Fruit fly (Drosophila melanogaster) whole organism, embryonic: ENCODE results near the gene CG17233.

Experiments
- CG11456 ChIP-seq: fragments of 200-800 bp; sonication (Bioruptor generic); IDR thresholded peaks from 3 replicates; pipeline ENCODE4 v1.3.6; 2022; ENCODE audit warnings: missing biosample characterization, missing genetic modification characterization
- CG12104 ChIP-seq: fragments of 200-800 bp; sonication (Bioruptor generic); optimal IDR thresholded peaks from 3 replicates; lab custom pipeline; 2016; ENCODE audit warnings: missing biosample characterization, missing genetic modification characterization
- CG12299 ChIP-seq: fragments of 200-800 bp; sonication (Bioruptor generic); optimal IDR thresholded peaks from 2 replicates; lab custom pipeline; 2018; ENCODE audit warnings: missing biosample characterization, mild to moderate bottlenecking, missing genetic modification characterization
- CG12769 ChIP-seq: fragments of 200-800 bp; sonication (Bioruptor generic); optimal IDR thresholded peaks from 2 replicates; lab custom pipeline; 2019; ENCODE audit warnings: missing biosample characterization, mild to moderate bottlenecking, missing genetic modification characterization, moderate library complexity
- CG14050 ChIP-seq: fragments of 200-800 bp; sonication (Bioruptor generic); IDR thresholded peaks from 3 replicates; pipeline ENCODE4 v1.3.6; 2022; ENCODE audit warnings: missing biosample characterization, missing genetic modification characterization
- CG15269 ChIP-seq: fragments of 200-800 bp; sonication (Bioruptor generic); optimal IDR thresholded peaks from 2 replicates; lab custom pipeline; 2018; ENCODE audit warnings: missing biosample characterization, mild to moderate bottlenecking, missing genetic modification characterization, moderate library complexity
- CG15514 ChIP-seq: fragments of 200-800 bp; sonication (Bioruptor generic); optimal IDR thresholded peaks from 3 replicates; lab custom pipeline; 2017; ENCODE audit warnings: missing biosample characterization, missing genetic modification characterization, mild to moderate bottlenecking, moderate library complexity, missing genetic modification reagents
- CG17361 ChIP-seq: fragments of 200-800 bp; sonication (Bioruptor generic); IDR thresholded peaks from 3 replicates; pipeline ENCODE4 v1.3.6; 2022; ENCODE audit warnings: missing biosample characterization, missing genetic modification characterization
- CG17802 ChIP-seq: fragments of 200-800 bp; sonication (Bioruptor generic); optimal IDR thresholded peaks from 2 replicates; lab custom pipeline; 2018; ENCODE audit warnings: missing biosample characterization, mild to moderate bottlenecking, missing genetic modification characterization, moderate library complexity
- CG18011 ChIP-seq: fragments of 200-800 bp; sonication (Bioruptor generic); optimal IDR thresholded peaks from 2 replicates; lab custom pipeline; 2017; ENCODE audit warnings: missing biosample characterization, missing genetic modification characterization, mild to moderate bottlenecking, moderate library complexity, missing genotype
- CG2199 ChIP-seq: fragments of 200-800 bp; sonication (Bioruptor generic); IDR thresholded peaks from 3 replicates; pipeline ENCODE4 v1.3.6; 2022; ENCODE audit warnings: missing biosample characterization, missing genetic modification characterization
- CG2202 ChIP-seq: fragments of 200-800 bp; sonication (Bioruptor generic); optimal IDR thresholded peaks from 2 replicates; lab custom pipeline; 2018; ENCODE audit warnings: missing biosample characterization, mild to moderate bottlenecking, missing genetic modification characterization
- CG32532 ChIP-seq: fragments of 200-800 bp; sonication (Bioruptor generic); IDR thresholded peaks from 2 replicates; pipeline ENCODE4 v1.3.6; 2022; ENCODE audit warnings: missing biosample characterization, missing genetic modification characterization
- CG32767 ChIP-seq: fragments of 200-800 bp; sonication (Bioruptor generic); IDR thresholded peaks from 2 replicates; pipeline ENCODE4 v1.3.6; 2022; ENCODE audit warnings: missing biosample characterization, missing genetic modification characterization
- CG4328 ChIP-seq: fragments of 200-800 bp; sonication (Bioruptor generic); optimal IDR thresholded peaks from 3 replicates; lab custom pipeline; 2017; ENCODE audit warnings: missing biosample characterization, missing genetic modification reagents, missing genetic modification characterization
- CG4424 ChIP-seq: fragments of 200-800 bp; sonication (Bioruptor generic); optimal IDR thresholded peaks from 3 replicates; lab custom pipeline; 2016; ENCODE audit warnings: missing biosample characterization, missing genetic modification characterization
- CG6854 ChIP-seq: fragments of 200-800 bp; sonication (Bioruptor generic); optimal IDR thresholded peaks from 3 replicates; lab custom pipeline; 2017; ENCODE audit warnings: missing biosample characterization, mild to moderate bottlenecking, missing genetic modification characterization
- CG8478 ChIP-seq: fragments of >200 bp; optimal IDR thresholded peaks from 2 replicates; lab custom pipeline; 2018
- CG9215 ChIP-seq: fragments of 200-800 bp; sonication (Bioruptor generic); IDR thresholded peaks from 2 replicates; pipeline ENCODE4 v1.3.6; 2022; ENCODE audit warnings: missing biosample characterization, missing genetic modification characterization
- CrebB ChIP-seq: fragments of 200-800 bp; sonication (Bioruptor generic); optimal IDR thresholded peaks from 3 replicates; lab custom pipeline; 2018; ENCODE audit warnings: missing biosample characterization, mild to moderate bottlenecking, missing genetic modification characterization
- D ChIP-seq, 2 experiments: fragments of 200-800 bp in 1 of 2; fragments of >200 bp in 1 of 2; sonication (Bioruptor generic) in 1 of 2; optimal IDR thresholded peaks; 2 replicates in 1 of 2; 3 replicates in 1 of 2; lab custom pipeline; 2017; ENCODE audit warnings: mild to moderate bottlenecking in 1 of 2, missing biosample characterization in 1 of 2, missing genetic modification characterization in 1 of 2, missing genetic modification reagents in 1 of 2
- Deaf1 ChIP-seq: fragments of 200-800 bp; optimal IDR thresholded peaks from 3 replicates; lab custom pipeline; 2019; ENCODE audit warnings: missing biosample characterization, mild to moderate bottlenecking, missing genetic modification characterization, moderate library complexity
- Doc3 ChIP-seq: fragments of 200-800 bp; sonication (Bioruptor generic); IDR thresholded peaks from 3 replicates; pipeline ENCODE4 v1.3.6; 2022; ENCODE audit warnings: missing biosample characterization, missing genetic modification characterization; ENCODE audit not compliant: partially characterized antibody
- Ets65A ChIP-seq: fragments of 200-800 bp; sonication (Bioruptor generic); peaks from one replicate; lab custom pipeline; 2016; ENCODE audit warnings: missing biosample characterization, missing genetic modification characterization
- Ets97D ChIP-seq: fragments of 200-800 bp; sonication (Bioruptor generic); optimal IDR thresholded peaks from 3 replicates; lab custom pipeline; 2016; ENCODE audit warnings: missing biosample characterization, missing genetic modification characterization
- Hr3 ChIP-seq: fragments of 200-800 bp; sonication (Bioruptor generic); optimal IDR thresholded peaks from 3 replicates; lab custom pipeline; 2016; ENCODE audit warnings: missing biosample characterization, missing genetic modification characterization
- Lim3 ChIP-seq: fragments of 200-800 bp; sonication (Bioruptor generic); IDR thresholded peaks from 2 replicates; pipeline ENCODE4 v1.3.6; 2022; ENCODE audit warnings: missing biosample characterization, missing genetic modification characterization
- Max ChIP-seq: fragments of 200-800 bp; sonication (Bioruptor generic); optimal IDR thresholded peaks from 2 replicates; lab custom pipeline; 2016; ENCODE audit warnings: missing biosample characterization, mild to moderate bottlenecking, missing genetic modification characterization
- Ptx1 ChIP-seq: fragments of 200-800 bp; sonication (Bioruptor generic); IDR thresholded peaks from 2 replicates; pipeline ENCODE4 v1.3.6; 2022; ENCODE audit warnings: missing biosample characterization, missing genetic modification characterization
- Taf1 ChIP-seq: fragments of 200-800 bp; sonication (Bioruptor generic); IDR thresholded peaks from 2 replicates; pipeline ENCODE4 v1.3.6; 2022; ENCODE audit warnings: missing biosample characterization, missing genetic modification characterization
- Tbp ChIP-seq: fragments of >200 bp; optimal IDR thresholded peaks from 2 replicates; lab custom pipeline; 2018; ENCODE audit warnings: missing biosample characterization, missing genetic modification characterization
- Xbp1 ChIP-seq: fragments of 200-800 bp; sonication (Bioruptor generic); optimal IDR thresholded peaks from 3 replicates; lab custom pipeline; 2016; ENCODE audit warnings: missing biosample characterization, mild to moderate bottlenecking, missing genetic modification characterization
- btn ChIP-seq: fragments of 200-800 bp; sonication (Bioruptor generic); optimal IDR thresholded peaks from 2 replicates; lab custom pipeline; 2016; ENCODE audit warnings: missing biosample characterization, missing genetic modification characterization
- da ChIP-seq: fragments of 200-800 bp; sonication (Bioruptor generic); optimal IDR thresholded peaks from 2 replicates; lab custom pipeline; 2016; ENCODE audit warnings: missing biosample characterization, missing genetic modification characterization
- dmrt11E ChIP-seq: fragments of 200-800 bp; sonication (Bioruptor generic); optimal IDR thresholded peaks from 3 replicates; lab custom pipeline; 2018; ENCODE audit warnings: missing biosample characterization, mild to moderate bottlenecking, missing genetic modification characterization, moderate library complexity
- en ChIP-seq: fragments of 200-800 bp; sonication (Bioruptor generic); optimal IDR thresholded peaks from 2 replicates; lab custom pipeline; 2016; ENCODE audit warnings: missing biosample characterization, missing genetic modification characterization
- esg ChIP-seq: fragments of 200-800 bp; sonication (Bioruptor generic); conservative IDR thresholded peaks from 2 replicates; pipeline ENCODE4 v1.3.6; 2022; ENCODE audit warnings: missing biosample characterization, missing genetic modification characterization
- fru ChIP-seq: fragments of >200 bp; optimal IDR thresholded peaks from 2 replicates; lab custom pipeline; 2017
- gfzf ChIP-seq: fragments of 200-800 bp; sonication (Bioruptor generic); optimal IDR thresholded peaks from 2 replicates; lab custom pipeline; 2016; ENCODE audit warnings: missing biosample characterization, mild to moderate bottlenecking, missing genetic modification characterization, moderate library complexity
- gsb ChIP-seq: fragments of 200-800 bp; sonication (Bioruptor generic); IDR thresholded peaks from 2 replicates; pipeline ENCODE4 v1.3.6; 2022; ENCODE audit warnings: missing biosample characterization, missing genetic modification characterization
- hb ChIP-seq: fragments of 200-800 bp; sonication (Bioruptor generic); IDR thresholded peaks from 3 replicates; pipeline ENCODE4 v1.3.6; 2022; ENCODE audit warnings: missing biosample characterization, missing genetic modification characterization; ENCODE audit not compliant: partially characterized antibody
- hth ChIP-seq: fragments of >200 bp; optimal IDR thresholded peaks from 2 replicates; lab custom pipeline; 2017; ENCODE audit warnings: inconsistent platforms
- kni ChIP-seq: fragments of 200-800 bp; sonication (Bioruptor generic); optimal IDR thresholded peaks from 3 replicates; lab custom pipeline; 2017; ENCODE audit warnings: mild to moderate bottlenecking, missing biosample characterization, missing genetic modification reagents, missing genetic modification characterization
- lab ChIP-seq: fragments of 200-800 bp; sonication (Bioruptor generic); optimal IDR thresholded peaks from 3 replicates; lab custom pipeline; 2017; ENCODE audit warnings: missing biosample characterization, missing genetic modification characterization, mild to moderate bottlenecking, moderate library complexity, missing genetic modification reagents
- mld ChIP-seq: fragments of 200-800 bp; sonication (Bioruptor generic); IDR thresholded peaks from 3 replicates; pipeline ENCODE4 v1.3.6; 2022; ENCODE audit warnings: missing biosample characterization, missing genetic modification characterization; ENCODE audit not compliant: partially characterized antibody
- otp ChIP-seq: fragments of 200-800 bp; sonication (Bioruptor generic); IDR thresholded peaks from 3 replicates; pipeline ENCODE4, ENCODE4 v1.3.6; 2022; ENCODE audit warnings: missing biosample characterization, missing genetic modification characterization
- rib ChIP-seq: fragments of 200-800 bp; sonication (Bioruptor generic); IDR thresholded peaks from 2 replicates; pipeline ENCODE4 v1.3.6; 2022; ENCODE audit warnings: missing biosample characterization, missing genetic modification characterization
- salm ChIP-seq: fragments of 200-800 bp; sonication (Bioruptor generic); optimal IDR thresholded peaks from 2 replicates; lab custom pipeline; 2018; ENCODE audit warnings: missing biosample characterization, mild to moderate bottlenecking, missing genetic modification characterization
- tx ChIP-seq: fragments of 200-800 bp; sonication (Bioruptor generic); optimal IDR thresholded peaks from 2 replicates; lab custom pipeline; 2016; ENCODE audit warnings: missing biosample characterization, missing genetic modification characterization
- zen2 ChIP-seq: fragments of 200-800 bp; sonication (Bioruptor generic); IDR thresholded peaks from 3 replicates; pipeline ENCODE4 v1.3.6; 2022; ENCODE audit warnings: missing biosample characterization, missing genetic modification characterization; ENCODE audit not compliant: partially characterized antibody
- zf30C ChIP-seq: fragments of 200-800 bp; sonication (Bioruptor generic); optimal IDR thresholded peaks from 3 replicates; lab custom pipeline; 2018; ENCODE audit warnings: missing biosample characterization, mild to moderate bottlenecking, missing genetic modification characterization

CG17233 gene

dm6 chr3L:20186294-20187020 is 55.2 kb downstream of the CG17233 start (continued):
- no peak for TF ChIP-seq CG4328 (GFP tag; lab: Kevin White, UChicago)
- TF ChIP-seq hth (lab: Kevin White, UChicago): no peak
- no peak for TF ChIP-seq CG32532 (GFP tag; lab: Robert Waterston, UW)
- no peak for TF ChIP-seq CG11456 (GFP tag; lab: Robert Waterston, UW)
- TF ChIP-seq zf30C: no peak
- no peak for TF ChIP-seq gfzf
- no peak for TF ChIP-seq CG9215 (GFP tag; lab: Robert Waterston, UW)
- TF ChIP-seq Ets65A: peak; percentile 75
- no peak for TF ChIP-seq CG15514 (GFP tag; lab: Kevin White, UChicago)
- TF ChIP-seq Ptx1 (GFP tag; lab: Robert Waterston, UW): no peak
- TF ChIP-seq CG8478: no peak
- TF ChIP-seq CG17802 (tag; lab: Kevin White, UChicago): no peak
- peak; percentile 29; the same call in 1 of the 3 replicates for TF ChIP-seq CG17361 (GFP tag; lab: Robert Waterston, UW)
- no peak for TF ChIP-seq CG12104 (GFP tag; lab: Kevin White, UChicago)
- no peak for TF ChIP-seq lab
- no peak for TF ChIP-seq fru (lab: Kevin White, UChicago)
- no peak for TF ChIP-seq btn
- peak; percentile 26 for TF ChIP-seq Deaf1 (tag; lab: Kevin White, UChicago)
- TF ChIP-seq CG32767 (GFP tag; lab: Robert Waterston, UW): no peak
- no peak for TF ChIP-seq en (GFP tag; lab: Kevin White, UChicago)
- TF ChIP-seq otp (GFP tag; lab: Robert Waterston, UW): no peak
- TF ChIP-seq Tbp (GFP tag; lab: Kevin White, UChicago): no peak
- no peak for TF ChIP-seq zen2 (GFP tag; lab: Robert Waterston, UW)
- TF ChIP-seq rib (GFP tag; lab: Robert Waterston, UW): no peak
- no peak for TF ChIP-seq CG2202 (tag; lab: Kevin White, UChicago)
- TF ChIP-seq Lim3 (GFP tag; lab: Robert Waterston, UW): no peak
- TF ChIP-seq tx (GFP tag; lab: Kevin White, UChicago): no peak
- TF ChIP-seq CG2199: peak; percentile 31; the same call in 1 of the 3 replicates
- TF ChIP-seq Ets97D (GFP tag; lab: Kevin White, UChicago): no peak
- peak; percentile 99 for TF ChIP-seq CG18011
- peak; percentile 40 for TF ChIP-seq CG15269 (tag; lab: Kevin White, UChicago)
- no peak for TF ChIP-seq D (optimal IDR thresholded peaks at IDR 0.05; lab: Kevin White, UChicago)
- no peak for TF ChIP-seq D (GFP tag; optimal IDR thresholded peaks at IDR 0.05; lab: Kevin White, UChicago)
- TF ChIP-seq kni (GFP tag; lab: Kevin White, UChicago): no peak
- no peak for TF ChIP-seq CG14050 (GFP tag; lab: Robert Waterston, UW)
- TF ChIP-seq CG6854 (GFP tag; lab: Kevin White, UChicago): no peak
- TF ChIP-seq CG12299 (tag; lab: Kevin White, UChicago): peak; percentile 1
- no peak for TF ChIP-seq dmrt11E (tag; lab: Kevin White, UChicago)
- no peak for TF ChIP-seq CG4424 (GFP tag; lab: Kevin White, UChicago)
- no peak for TF ChIP-seq CG12769 (tag; lab: Kevin White, UChicago)
- no peak for TF ChIP-seq gsb (GFP tag; lab: Robert Waterston, UW)
- no peak for TF ChIP-seq esg (GFP tag; lab: Robert Waterston, UW)
- no peak for TF ChIP-seq salm (tag; lab: Kevin White, UChicago)
- TF ChIP-seq Taf1: no peak
- no peak for TF ChIP-seq Max (GFP tag; lab: Kevin White, UChicago)
- no peak for TF ChIP-seq CrebB (tag; lab: Kevin White, UChicago)
- TF ChIP-seq da (GFP tag; lab: Kevin White, UChicago): no peak
- TF ChIP-seq Xbp1 (GFP tag; lab: Kevin White, UChicago): no peak
- no peak for TF ChIP-seq mld
- TF ChIP-seq Doc3 (GFP tag; lab: Robert Waterston, UW): no peak
- TF ChIP-seq Hr3 (GFP tag; lab: Kevin White, UChicago): no peak
- no peak for TF ChIP-seq hb (GFP tag; lab: Robert Waterston, UW)
